Worm (Caenorhabditis elegans): ENCODE results near the gene F22F7.8.

- TF ChIP-seq pqm-1 (tag; optimal IDR thresholded peaks at IDR 0.05) (no peak), mdl-1 (tag; optimal IDR thresholded peaks at IDR 0.05) (no peak), ztf-11 (tag; optimal IDR thresholded peaks at IDR 0.05) (no peak), skn-1 (tag; optimal IDR thresholded peaks at IDR 0.05) (no peak), nhr-237 (tag; optimal IDR thresholded peaks at IDR 0.05) (no peak), zag-1 (tag; optimal IDR thresholded peaks at IDR 0.05) (no peak), nhr-28 (tag; optimal IDR thresholded peaks at IDR 0.05) (no peak), nhr-12 (tag; optimal IDR thresholded peaks at IDR 0.05) (no peak), lin-39 (tag; optimal IDR thresholded peaks at IDR 0.05) (no peak), unc-62 (GFP tag; optimal IDR thresholded peaks at IDR 0.05) (no peak), pha-4 (tag; optimal IDR thresholded peaks at IDR 0.05) (no peak), lsy-12 (tag; optimal IDR thresholded peaks at IDR 0.05) (no peak), eor-1 (tag; optimal IDR thresholded peaks at IDR 0.05) (no peak)
Measured at ce11 chrV:2155232-2155631, 33.5 kb upstream of the F22F7.8 start, which contains the start of gene srbc-21.

Data from whole organism, L3 larva.